Worm (Caenorhabditis elegans) whole organism, L4 larva: Measurements from ENCODE around the gene coq-5.

Experiments
- D1046.2 ChIP-seq: fragments of 200-800 bp; sonication (Bioruptor generic); IDR thresholded peaks from 2 replicates; pipeline ENCODE4 v1.3.6; 2022; ENCODE audit warnings: missing genetic modification characterization, missing compliant biosample characterization
- F26F4.8 ChIP-seq: fragments of 200-800 bp; sonication (Bioruptor generic); conservative IDR thresholded peaks from 2 replicates; pipeline ENCODE4 v1.3.6; 2022; ENCODE audit warnings: missing genetic modification characterization, missing compliant biosample characterization
- Y5F2A.4 ChIP-seq: fragments of 200-800 bp; sonication (Bioruptor generic); optimal IDR thresholded peaks from 2 replicates; lab custom pipeline; 2018; ENCODE audit warnings: mild to moderate bottlenecking, missing genetic modification characterization, missing compliant biosample characterization
- aha-1 ChIP-seq: fragments of 150-350 bp; peaks from one replicate; lab custom pipeline; 2014; ENCODE audit warnings: missing biosample characterization, missing genetic modification characterization
- aly-2 ChIP-seq: sonication (generic microtip); optimal IDR thresholded peaks from 2 replicates; lab custom pipeline; 2018; ENCODE audit warnings: missing biosample characterization, missing genetic modification characterization
- ceh-32 ChIP-seq: sonication (generic microtip); optimal IDR thresholded peaks from 2 replicates; lab custom pipeline; 2016; ENCODE audit warnings: mild to moderate bottlenecking, missing genetic modification characterization, missing compliant biosample characterization; ENCODE audit not compliant: poor library complexity
- ceh-62 ChIP-seq: sonication (generic microtip); optimal IDR thresholded peaks from 2 replicates; lab custom pipeline; 2017; ENCODE audit warnings: missing biosample characterization, missing genetic modification characterization
- ceh-82 ChIP-seq: sonication (generic microtip); optimal IDR thresholded peaks from 2 replicates; lab custom pipeline; 2017; ENCODE audit warnings: missing biosample characterization, missing genetic modification characterization
- ctbp-1 ChIP-seq: fragments of 200-800 bp; sonication (Bioruptor generic); IDR thresholded peaks from 2 replicates; pipeline ENCODE4 v1.3.6; 2022; ENCODE audit warnings: missing genetic modification reagents, missing genetic modification characterization, missing compliant biosample characterization
- daf-12 ChIP-seq: fragments of 150-350 bp; optimal IDR thresholded peaks from 2 replicates; lab custom pipeline; 2014; ENCODE audit warnings: missing biosample characterization, missing genetic modification reagents, missing genetic modification characterization
- daf-19 ChIP-seq: fragments of 200-800 bp; sonication (Bioruptor generic); conservative IDR thresholded peaks from 2 replicates; pipeline ENCODE4 v1.3.6; 2022; ENCODE audit warnings: missing genetic modification characterization, missing compliant biosample characterization
- daf-8 ChIP-seq: fragments of 200-800 bp; sonication (Bioruptor generic); IDR thresholded peaks from 2 replicates; pipeline ENCODE4 v1.3.6; 2022; ENCODE audit warnings: missing genetic modification characterization, missing compliant biosample characterization
- dpl-1 ChIP-seq: fragments of 150-350 bp; optimal IDR thresholded peaks from 2 replicates; lab custom pipeline; 2014; ENCODE audit warnings: missing biosample characterization, missing genetic modification reagents, missing genetic modification characterization
- duxl-1 ChIP-seq: sonication (generic microtip); optimal IDR thresholded peaks from 2 replicates; lab custom pipeline; 2016; ENCODE audit warnings: mild to moderate bottlenecking, missing genetic modification characterization, moderate library complexity, missing compliant biosample characterization; ENCODE audit not compliant: poor library complexity
- dve-1 ChIP-seq: sonication (generic microtip); optimal IDR thresholded peaks from 2 replicates; lab custom pipeline; 2017; ENCODE audit warnings: antibody characterized with exemption, mild to moderate bottlenecking, missing genetic modification characterization, missing compliant biosample characterization; ENCODE audit not compliant: insufficient read depth
- gei-8 ChIP-seq: fragments of 200-800 bp; sonication (Bioruptor generic); optimal IDR thresholded peaks from 2 replicates; lab custom pipeline; 2018; ENCODE audit warnings: mild to moderate bottlenecking, missing genetic modification characterization, missing compliant biosample characterization
- hif-1 ChIP-seq, 2 experiments: sonication (generic microtip); optimal IDR thresholded peaks; 2 replicates each; lab custom pipeline; 2016 to 2017; ENCODE audit warnings: missing compliant biosample characterization in 2 of 2, missing genetic modification characterization in 2 of 2, missing genetic modification reagents in 2 of 2, missing genotype in 2 of 2, mild to moderate bottlenecking in 1 of 2
- hlh-30 ChIP-seq: sonication (generic microtip); optimal IDR thresholded peaks from 2 replicates; lab custom pipeline; 2017; ENCODE audit warnings: antibody characterized with exemption, mild to moderate bottlenecking, missing genetic modification characterization, missing compliant biosample characterization; ENCODE audit not compliant: insufficient read depth
- jun-1 ChIP-seq: fragments of 150-350 bp; optimal IDR thresholded peaks from 2 replicates; lab custom pipeline; 2014; ENCODE audit warnings: missing biosample characterization, missing genetic modification reagents, missing genetic modification characterization
- lin-1 ChIP-seq: fragments of 200-800 bp; sonication (Bioruptor generic); IDR thresholded peaks from 2 replicates; pipeline ENCODE4 v1.3.6; 2022; ENCODE audit warnings: missing genetic modification reagents, missing genetic modification characterization, missing compliant biosample characterization
- lin-13 ChIP-seq: fragments of 150-350 bp; optimal IDR thresholded peaks from 2 replicates; lab custom pipeline; 2014; ENCODE audit warnings: missing biosample characterization, missing genetic modification reagents, missing genetic modification characterization
- lin-15B ChIP-seq: fragments of 150-350 bp; sonication (generic microtip); optimal IDR thresholded peaks from 3 replicates; lab custom pipeline; 2014; ENCODE audit warnings: missing biosample characterization, missing genetic modification characterization
- lin-29 ChIP-seq: fragments of 200-800 bp; sonication (Bioruptor generic); IDR thresholded peaks from 2 replicates; pipeline ENCODE4 v1.3.6; 2022; ENCODE audit warnings: missing genetic modification reagents, missing genetic modification characterization, missing compliant biosample characterization
- madf-5 ChIP-seq, 2 experiments: fragments of 200-800 bp; sonication (Bioruptor generic); IDR thresholded peaks; 2 replicates each; pipeline ENCODE4 v1.3.6; 2022; ENCODE audit warnings: missing compliant biosample characterization in 2 of 2, missing genetic modification characterization in 2 of 2
- mdl-1 ChIP-seq, 2 experiments: fragments of 150-350 bp in 1 of 2; sonication (generic microtip) in 1 of 2; optimal IDR thresholded peaks; 2 replicates each; lab custom pipeline; 2014 to 2017; ENCODE audit warnings: missing biosample characterization in 2 of 2, missing genetic modification characterization in 2 of 2
- mep-1 ChIP-seq: fragments of 150-350 bp; sonication (generic microtip); optimal IDR thresholded peaks from 3 replicates; lab custom pipeline; 2014; ENCODE audit warnings: missing biosample characterization, missing genetic modification characterization
- mes-2 ChIP-seq: sonication (generic microtip); optimal IDR thresholded peaks from 2 replicates; lab custom pipeline; 2016; ENCODE audit warnings: missing genotype, mild to moderate bottlenecking, missing genetic modification characterization, missing compliant biosample characterization; ENCODE audit not compliant: poor library complexity, severe bottlenecking
- mxl-2 ChIP-seq: fragments of 200-800 bp; sonication (Bioruptor generic); conservative IDR thresholded peaks from 2 replicates; pipeline ENCODE4 v1.3.6; 2022; ENCODE audit warnings: missing genetic modification reagents, missing genetic modification characterization, missing compliant biosample characterization
- mxl-3 ChIP-seq: fragments of 200-800 bp; sonication (Bioruptor generic); optimal IDR thresholded peaks from 2 replicates; lab custom pipeline; 2018; ENCODE audit warnings: mild to moderate bottlenecking, missing genetic modification characterization, missing compliant biosample characterization
- nhr-102 ChIP-seq: sonication (generic microtip); optimal IDR thresholded peaks from 2 replicates; lab custom pipeline; 2016; ENCODE audit warnings: mild to moderate bottlenecking, missing genetic modification characterization, moderate library complexity, missing compliant biosample characterization
- nhr-11 ChIP-seq: fragments of 150-350 bp; optimal IDR thresholded peaks from 2 replicates; lab custom pipeline; 2014; ENCODE audit warnings: missing biosample characterization, missing genetic modification characterization
- nhr-111 ChIP-seq: fragments of 200-800 bp; sonication (Bioruptor generic); optimal IDR thresholded peaks from 2 replicates; lab custom pipeline; 2018; ENCODE audit warnings: mild to moderate bottlenecking, missing genetic modification characterization, missing compliant biosample characterization
- nhr-237 ChIP-seq: sonication (generic microtip); optimal IDR thresholded peaks from 2 replicates; lab custom pipeline; 2017; ENCODE audit warnings: missing biosample characterization, missing genetic modification characterization
- nhr-25 ChIP-seq: sonication (generic microtip); optimal IDR thresholded peaks from 2 replicates; lab custom pipeline; 2017; ENCODE audit warnings: missing genetic modification characterization, mild to moderate bottlenecking, missing compliant biosample characterization, antibody characterized with exemption, moderate library complexity, borderline replicate concordance; ENCODE audit not compliant: insufficient read depth
- nhr-6 ChIP-seq: fragments of 150-350 bp; optimal IDR thresholded peaks from 2 replicates; lab custom pipeline; 2014; ENCODE audit warnings: missing biosample characterization, missing genetic modification characterization
- nhr-77 ChIP-seq: fragments of 150-350 bp; optimal IDR thresholded peaks from 2 replicates; lab custom pipeline; 2014; ENCODE audit warnings: missing biosample characterization, missing genetic modification characterization
- pha-4 ChIP-seq, 2 experiments: fragments of 150-350 bp in 1 of 2; fragments of 200-800 bp in 1 of 2; sonication (Bioruptor generic) in 1 of 2; IDR thresholded peaks in 1 of 2; optimal IDR thresholded peaks in 1 of 2; 2 replicates each; pipeline versions ENCODE4 v1.3.6 to Lab custom; 2014 to 2022; ENCODE audit warnings: missing genetic modification characterization in 2 of 2, missing genetic modification reagents in 2 of 2, missing biosample characterization in 1 of 2, missing compliant biosample characterization in 1 of 2
- pqm-1 ChIP-seq: sonication (generic microtip); optimal IDR thresholded peaks from 2 replicates; lab custom pipeline; 2017; ENCODE audit warnings: missing biosample characterization, missing genetic modification characterization
- saeg-2 ChIP-seq: fragments of 200-800 bp; sonication (Bioruptor generic); IDR thresholded peaks from 2 replicates; pipeline ENCODE4 v1.3.6; 2022; ENCODE audit warnings: missing genetic modification reagents, missing genetic modification characterization, missing compliant biosample characterization
- sdz-12 ChIP-seq: fragments of 200-800 bp; sonication (Bioruptor generic); optimal IDR thresholded peaks from 2 replicates; lab custom pipeline; 2018; ENCODE audit warnings: mild to moderate bottlenecking, missing genetic modification characterization, missing compliant biosample characterization
- set-16 ChIP-seq: fragments of 200-800 bp; sonication (Bioruptor generic); IDR thresholded peaks from 2 replicates; pipeline ENCODE4 v1.3.6; 2022; ENCODE audit warnings: missing genetic modification reagents, missing genetic modification characterization, missing compliant biosample characterization
- snpc-1.2 ChIP-seq: fragments of 200-800 bp; sonication (Bioruptor generic); IDR thresholded peaks from 2 replicates; pipeline ENCODE4 v1.3.6; 2022; ENCODE audit warnings: missing genetic modification reagents, missing genetic modification characterization, missing compliant biosample characterization
- tag-97 ChIP-seq: fragments of 200-800 bp; sonication (Bioruptor generic); IDR thresholded peaks from 2 replicates; pipeline ENCODE4 v1.3.6; 2022; ENCODE audit warnings: missing genetic modification characterization, missing compliant biosample characterization
- tra-1 ChIP-seq: fragments of 200-800 bp; sonication (Bioruptor generic); IDR thresholded peaks from 2 replicates; pipeline ENCODE4 v1.3.6; 2022; ENCODE audit warnings: missing genetic modification reagents, missing genetic modification characterization, missing compliant biosample characterization
- zag-1 ChIP-seq: fragments of 150-350 bp; optimal IDR thresholded peaks from 2 replicates; lab custom pipeline; 2014; ENCODE audit warnings: missing biosample characterization, missing genetic modification characterization
- zfp-3 ChIP-seq: fragments of 200-800 bp; sonication (Bioruptor generic); conservative IDR thresholded peaks from 2 replicates; pipeline ENCODE4 v1.3.6; 2022; ENCODE audit warnings: missing genetic modification reagents, missing genetic modification characterization, missing compliant biosample characterization
- zip-2 ChIP-seq: fragments of 150-350 bp; optimal IDR thresholded peaks from 2 replicates; lab custom pipeline; 2014; ENCODE audit warnings: missing biosample characterization, missing genetic modification characterization
- ztf-11 ChIP-seq: fragments of 150-350 bp; optimal IDR thresholded peaks from 2 replicates; lab custom pipeline; 2014; ENCODE audit warnings: missing biosample characterization, missing genetic modification characterization

The coq-5 gene

DNA sequence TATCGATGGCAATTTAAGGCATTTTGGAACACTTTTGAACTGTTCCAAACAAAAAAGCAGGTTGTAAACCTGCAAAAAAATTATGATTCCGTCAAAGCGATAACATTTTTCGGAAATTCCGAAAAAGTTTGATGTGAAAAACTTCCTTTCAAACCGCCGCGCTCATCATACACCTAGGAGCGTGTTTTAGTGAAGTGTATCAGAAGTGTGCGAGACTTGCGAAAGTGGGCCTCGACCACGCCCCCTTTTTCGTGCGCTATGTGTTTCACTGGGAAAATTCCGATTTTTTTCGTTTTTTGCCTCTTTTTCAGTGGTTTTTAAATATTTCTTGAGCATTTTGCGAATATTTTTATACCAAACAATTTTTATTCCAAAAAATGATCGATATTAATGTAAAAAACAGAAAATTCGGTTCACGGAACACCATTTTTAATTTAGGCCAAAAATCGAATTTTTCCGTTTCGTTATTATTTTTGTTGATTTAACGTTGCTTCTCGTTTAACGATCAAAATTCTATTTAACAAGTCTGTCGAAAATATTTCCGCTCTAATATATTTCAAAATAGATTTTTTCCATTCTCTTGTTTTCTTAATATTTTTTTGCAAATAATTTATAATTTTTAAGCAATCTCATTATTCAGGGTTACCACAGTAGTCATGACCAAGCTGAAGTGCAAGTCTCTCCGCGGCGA is 3.6 kb downstream of the coq-5 start, which contains the start of gene rpl-35 (continued):
- TF ChIP-seq set-16 (GFP tag; lab: Robert Waterston, UW) (no peak; the same call in 1 of the 2 replicates), pha-4 (GFP tag; IDR thresholded peaks at IDR 0.05; lab: Robert Waterston, UW) (peak; percentile 99), pha-4 (tag; optimal IDR thresholded peaks at IDR 0.05; lab: Kevin White, UChicago) (peak; percentile 95), lin-13 (peak; percentile 99), Y5F2A.4 (GFP tag; lab: Kevin White, UChicago) (peak; percentile 95), zfp-3 (GFP tag; lab: Robert Waterston, UW) (peak; percentile 99), daf-8 (GFP tag; lab: Robert Waterston, UW) (peak; percentile 85; the same call in 1 of the 2 replicates), daf-19 (GFP tag; lab: Robert Waterston, UW) (peak; percentile 99), dve-1 (tag; lab: Kevin White, UChicago) (peak; percentile 100), snpc-1.2 (peak; percentile 96), D1046.2 (GFP tag; lab: Robert Waterston, UW) (peak; percentile 98), nhr-111 (GFP tag; lab: Kevin White, UChicago) (peak; percentile 96), madf-5 (GFP tag; IDR thresholded peaks at IDR 0.05; lab: Robert Waterston, UW) (peak; percentile 95 to 97), mes-2 (tag; lab: Kevin White, UChicago) (peak; percentile 100), ceh-82 (tag; lab: Kevin White, UChicago) (peak; percentile 56), nhr-102 (tag; lab: Kevin White, UChicago) (peak; percentile 99), hlh-30 (tag; lab: Kevin White, UChicago) (peak; percentile 97), lin-1 (GFP tag; lab: Robert Waterston, UW) (peak; percentile 99), aly-2 (tag; lab: Kevin White, UChicago) (peak; percentile 95), pqm-1 (tag; lab: Kevin White, UChicago) (peak; percentile 87), lin-29 (GFP tag; lab: Robert Waterston, UW) (peak; percentile 99), nhr-25 (peak; percentile 98), nhr-11 (tag; lab: Kevin White, UChicago) (peak; percentile 99), nhr-77 (tag; lab: Kevin White, UChicago) (peak; percentile 99), mep-1 (tag; lab: Kevin White, UChicago) (peak; percentile 100), sdz-12 (GFP tag; lab: Kevin White, UChicago) (peak; percentile 98), aha-1 (tag; lab: Kevin White, UChicago) (peak; percentile 100), jun-1 (peak; percentile 97), mxl-2 (GFP tag; lab: Robert Waterston, UW) (peak; percentile 89), lin-15B (peak; percentile 98), tra-1 (GFP tag; lab: Robert Waterston, UW) (peak; percentile 100), ztf-11 (peak; percentile 73), nhr-6 (peak; percentile 99), hif-1 (tag; optimal IDR thresholded peaks at IDR 0.05; lab: Kevin White, UChicago) (peak; percentile 92 to 96), zag-1 (tag; lab: Kevin White, UChicago) (peak; percentile 92), nhr-237 (peak; percentile 85), saeg-2 (GFP tag; lab: Robert Waterston, UW) (peak; percentile 97), daf-12 (tag; lab: Kevin White, UChicago) (no peak), ceh-32 (tag; lab: Kevin White, UChicago) (peak; percentile 83), ctbp-1 (GFP tag; lab: Robert Waterston, UW) (peak; percentile 99), tag-97 (GFP tag; lab: Robert Waterston, UW) (peak; percentile 93; the same call in 1 of the 2 replicates), ceh-62 (no peak), mdl-1 (tag; optimal IDR thresholded peaks at IDR 0.05; lab: Kevin White, UChicago) (peak; percentile 40 to 95), gei-8 (peak; percentile 90), zip-2 (peak; percentile 93), duxl-1 (tag; lab: Kevin White, UChicago) (peak; percentile 98), F26F4.8 (GFP tag; lab: Robert Waterston, UW) (no peak), dpl-1 (GFP tag; lab: Kevin White, UChicago) (peak; percentile 100), mxl-3 (GFP tag; lab: Kevin White, UChicago) (peak; percentile 98)
